Worm (Caenorhabditis elegans): ENCODE measurements around the gene Y43E12A.3.

Gene Y43E12A.3

DNA sequence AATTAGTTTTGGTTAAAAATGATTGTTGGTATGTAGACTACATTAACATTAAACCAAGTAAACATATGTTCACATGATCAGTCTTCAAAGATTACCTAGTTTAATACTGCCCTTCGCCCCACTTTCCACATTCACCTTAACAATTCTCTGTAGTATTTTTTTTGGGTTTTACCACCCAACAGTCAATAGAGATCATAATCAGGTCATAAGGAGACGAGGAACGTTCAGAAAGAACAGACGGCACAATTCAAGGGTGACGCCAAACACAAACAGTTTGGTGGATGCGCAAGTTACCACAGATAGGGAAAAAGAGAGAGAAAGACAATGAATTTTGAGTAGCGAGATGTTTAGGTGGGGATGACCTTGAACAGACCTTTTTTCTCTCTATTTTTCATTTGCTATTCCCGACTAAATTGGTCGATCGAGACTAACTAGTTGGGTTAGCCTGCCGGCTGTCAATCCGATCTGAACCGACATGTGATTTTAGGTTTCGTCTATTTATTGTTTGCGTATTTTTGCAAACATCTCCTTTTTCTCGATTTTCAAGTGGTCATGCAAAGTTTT, 16.0 kb upstream of the Y43E12A.3 start:
- TF ChIP-seq snu-23 (GFP tag; optimal IDR thresholded peaks at IDR 0.05), result peak; percentile 81
- TF ChIP-seq zip-4 (GFP tag; optimal IDR thresholded peaks at IDR 0.05), result no peak
- TF ChIP-seq nhr-20 (tag; optimal IDR thresholded peaks at IDR 0.05), result peak; percentile 82
- no peak for TF ChIP-seq xbp-1 (tag; optimal IDR thresholded peaks at IDR 0.05)
- peak; percentile 80 for TF ChIP-seq grh-1 (GFP tag; IDR thresholded peaks at IDR 0.05)
- TF ChIP-seq nhr-47 (tag; optimal IDR thresholded peaks at IDR 0.05), result peak; percentile 34
- TF ChIP-seq elt-3 (tag; optimal IDR thresholded peaks at IDR 0.05), result peak in 5 of 6 experiments; percentile 14 to 73 (median 43)
- no peak for TF ChIP-seq efl-3 (GFP tag; optimal IDR thresholded peaks at IDR 0.05)
- TF ChIP-seq tbx-2 (tag; optimal IDR thresholded peaks at IDR 0.05), result peak; percentile 44
- no peak for TF ChIP-seq unc-30 (tag; optimal IDR thresholded peaks at IDR 0.05)
- peak; percentile 48 for TF ChIP-seq nhr-90 (tag; optimal IDR thresholded peaks at IDR 0.05; ENCODE audit: poor library complexity)
- no peak for TF ChIP-seq egl-13 (tag; optimal IDR thresholded peaks at IDR 0.05)
- peak; percentile 20 for TF ChIP-seq nhr-19 (GFP tag; conservative IDR thresholded peaks at IDR 0.05)
- no peak for TF ChIP-seq fos-1 (tag; optimal IDR thresholded peaks at IDR 0.05)
- TF ChIP-seq mep-1 (tag; optimal IDR thresholded peaks at IDR 0.05), result peak; percentile 2
- peak in 1 of 2 experiments; percentile 25 for TF ChIP-seq efl-1 (optimal IDR thresholded peaks at IDR 0.05)
- peak in 1 of 2 experiments; percentile 87 for TF ChIP-seq efl-1 (GFP tag; optimal IDR thresholded peaks at IDR 0.05 in 1 of 2)
- TF ChIP-seq blmp-1 (tag; optimal IDR thresholded peaks at IDR 0.05), result peak; percentile 59
- peak; percentile 98 for TF ChIP-seq nhr-85 (tag)
- no peak for TF ChIP-seq ceh-8 (GFP tag; optimal IDR thresholded peaks at IDR 0.05)
- no peak for TF ChIP-seq sptf-1 (tag; optimal IDR thresholded peaks at IDR 0.05)
- TF ChIP-seq nhr-77 (tag; optimal IDR thresholded peaks at IDR 0.05), result no peak
- peak; percentile 90 for TF ChIP-seq lin-14 (GFP tag; optimal IDR thresholded peaks at IDR 0.05)
- TF ChIP-seq C04F5.9 (tag; optimal IDR thresholded peaks at IDR 0.05), result no peak
- no peak for TF ChIP-seq Y116A8C.19 (tag; optimal IDR thresholded peaks at IDR 0.05; ENCODE audit: borderline replicate concordance)
- TF ChIP-seq lsy-2 (tag; optimal IDR thresholded peaks at IDR 0.05), result peak; percentile 27 to 36
- TF ChIP-seq C16A3.4 (tag; optimal IDR thresholded peaks at IDR 0.05), result peak; percentile 14
- peak in 1 of 3 experiments; percentile 35 for TF ChIP-seq dpl-1 (GFP tag; optimal IDR thresholded peaks at IDR 0.05)
- peak; percentile 12 to 53 for TF ChIP-seq lin-35 (GFP tag; optimal IDR thresholded peaks at IDR 0.05)
- TF ChIP-seq nhr-12 (tag; optimal IDR thresholded peaks at IDR 0.05), result no peak
- peak in 1 of 2 experiments; percentile 68 for TF ChIP-seq mdl-1 (tag; optimal IDR thresholded peaks at IDR 0.05)
- TF ChIP-seq nhr-71 (tag; optimal IDR thresholded peaks at IDR 0.05), result peak; percentile 64
- TF ChIP-seq fkh-8 (tag; optimal IDR thresholded peaks at IDR 0.05), result no peak

DNA sequence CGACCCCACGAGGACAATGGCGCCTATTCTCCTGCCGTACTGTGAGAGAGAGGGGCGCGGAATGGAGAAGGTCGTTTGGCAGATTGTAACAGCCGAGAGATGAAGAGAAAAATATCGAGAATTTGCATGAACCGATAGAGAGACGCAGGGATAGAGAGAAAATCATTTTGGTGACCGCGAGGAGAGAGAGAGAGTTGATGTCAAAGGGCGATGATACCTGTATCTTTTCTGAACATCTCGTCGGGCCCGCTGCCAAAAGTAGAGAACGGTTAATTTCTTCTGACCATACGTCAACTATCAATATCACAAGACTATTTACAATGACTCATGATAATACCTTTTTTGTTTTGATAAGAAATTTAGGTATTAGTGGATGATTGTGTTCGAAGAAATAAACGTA, 11.7 kb upstream of the Y43E12A.3 start:
- TF ChIP-seq zip-4 (GFP tag; optimal IDR thresholded peaks at IDR 0.05) (no peak), ets-5 (GFP tag; IDR thresholded peaks at IDR 0.05) (no peak), mep-1 (tag; optimal IDR thresholded peaks at IDR 0.05) (peak; percentile 48), dsc-1 (tag; optimal IDR thresholded peaks at IDR 0.05) (no peak), nhr-77 (tag; optimal IDR thresholded peaks at IDR 0.05) (no peak), Y116A8C.19 (tag; optimal IDR thresholded peaks at IDR 0.05; ENCODE audit: borderline replicate concordance) (no peak), unc-62 (GFP tag; optimal IDR thresholded peaks at IDR 0.05) (no peak), vab-15 (tag; optimal IDR thresholded peaks at IDR 0.05) (no peak), skn-1 (tag; optimal IDR thresholded peaks at IDR 0.05) (peak; percentile 1), hlh-4 (tag; optimal IDR thresholded peaks at IDR 0.05) (no peak), sup-37 (GFP tag; optimal IDR thresholded peaks at IDR 0.05) (no peak), ama-1 (optimal IDR thresholded peaks at IDR 0.05) (no peak), fkh-4 (tag; optimal IDR thresholded peaks at IDR 0.05; ENCODE audit: borderline replicate concordance) (no peak), blmp-1 (tag; optimal IDR thresholded peaks at IDR 0.05) (peak; percentile 69), pqm-1 (tag; optimal IDR thresholded peaks at IDR 0.05) (no peak), ceh-88 (GFP tag; IDR thresholded peaks at IDR 0.05) (no peak), nhr-28 (tag; optimal IDR thresholded peaks at IDR 0.05) (no peak), egl-13 (tag; optimal IDR thresholded peaks at IDR 0.05) (no peak), lir-3 (tag; optimal IDR thresholded peaks at IDR 0.05; ENCODE audit: poor library complexity) (no peak), efl-1 (optimal IDR thresholded peaks at IDR 0.05) (peak; percentile 34 to 35), efl-1 (GFP tag; optimal IDR thresholded peaks at IDR 0.05 in 1 of 2) (peak in 1 of 2 experiments; percentile 89), dpl-1 (GFP tag; optimal IDR thresholded peaks at IDR 0.05) (peak in 2 of 3 experiments; percentile 6), zag-1 (tag; optimal IDR thresholded peaks at IDR 0.05) (no peak), jun-1 (tag; optimal IDR thresholded peaks at IDR 0.05) (no peak), nhr-76 (tag; optimal IDR thresholded peaks at IDR 0.05) (no peak), unc-86 (tag; optimal IDR thresholded peaks at IDR 0.05) (no peak), ces-1 (GFP tag; optimal IDR thresholded peaks at IDR 0.05) (no peak), nhr-12 (tag; optimal IDR thresholded peaks at IDR 0.05) (no peak), lin-39 (tag; optimal IDR thresholded peaks at IDR 0.05) (no peak)

Measured in whole organism, L1 larva.